Worm (Caenorhabditis elegans): ENCODE measurements around the gene Y69H2.17.
A peak's percentile ranks its signal among the peaks of the same experiment; 100 is the strongest.

Y69H2.17 gene

DNA sequence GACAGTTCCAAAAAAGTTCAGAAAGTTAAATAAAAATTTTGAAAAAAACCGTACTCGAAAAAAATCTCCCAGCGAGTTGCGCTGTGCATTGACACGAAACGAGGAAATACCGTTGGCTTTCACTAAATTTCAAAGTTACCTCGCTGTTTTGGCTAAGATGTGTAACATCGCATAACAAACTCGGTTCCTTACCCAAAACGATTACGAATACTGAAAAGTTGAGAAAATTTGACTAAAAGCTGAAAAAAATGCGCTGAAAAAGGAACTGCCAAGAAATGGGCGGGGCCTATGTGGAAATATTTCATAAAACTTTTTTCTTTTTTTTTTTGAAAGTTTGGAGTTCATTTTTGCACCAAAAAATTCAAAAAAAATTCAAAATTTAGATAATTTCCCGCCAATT is 34.7 kb downstream of the Y69H2.17 start:
- TF ChIP-seq elt-1 (tag; optimal IDR thresholded peaks at IDR 0.05) (no peak), pqm-1 (tag; optimal IDR thresholded peaks at IDR 0.05) (no peak), ceh-16 (tag; optimal IDR thresholded peaks at IDR 0.05) (no peak), egl-5 (tag; optimal IDR thresholded peaks at IDR 0.05) (no peak), lsy-12 (tag; optimal IDR thresholded peaks at IDR 0.05) (no peak), fkh-2 (tag; optimal IDR thresholded peaks at IDR 0.05) (no peak), mdl-1 (tag; optimal IDR thresholded peaks at IDR 0.05) (no peak), nhr-76 (tag; optimal IDR thresholded peaks at IDR 0.05) (no peak), nhr-237 (tag; optimal IDR thresholded peaks at IDR 0.05) (no peak), daf-12 (tag; optimal IDR thresholded peaks at IDR 0.05) (no peak)

DNA sequence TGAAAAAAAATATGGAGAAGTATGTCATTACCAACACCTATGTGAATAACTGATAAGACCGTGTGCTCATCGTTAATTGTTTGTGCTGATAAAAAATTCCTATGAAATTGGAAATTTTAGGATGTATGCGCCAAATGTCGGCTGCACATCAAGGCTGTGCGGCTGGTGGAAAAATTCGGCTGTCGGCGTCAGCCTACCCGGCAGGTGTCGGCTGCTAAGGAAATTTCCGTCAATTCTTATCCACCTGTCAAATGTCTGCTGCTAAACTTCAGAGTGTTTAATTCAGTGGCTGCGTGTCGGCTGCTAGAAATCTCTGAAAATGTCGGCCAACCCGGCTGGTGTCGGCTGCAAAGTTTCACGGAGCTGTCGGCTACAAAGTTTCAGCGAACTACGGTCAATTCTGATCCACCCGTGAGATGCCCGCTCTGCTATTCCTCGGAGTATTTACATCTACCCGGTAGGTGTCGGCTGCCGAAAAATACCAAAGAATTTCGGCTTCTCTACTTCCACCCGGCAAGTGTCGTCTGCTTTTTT is 35.3 kb downstream of the Y69H2.17 start, which contains the start of gene Y17D7C.2:
Y17D7C.2 (minus strand) TSS at position 32 of the 534 bp plus-strand sequence.
- TF ChIP-seq pha-4 (tag; optimal IDR thresholded peaks at IDR 0.05) (peak; percentile 4), elt-2 (tag; optimal IDR thresholded peaks at IDR 0.05) (peak; percentile 72), ceh-82 (tag; optimal IDR thresholded peaks at IDR 0.05) (no peak)

DNA sequence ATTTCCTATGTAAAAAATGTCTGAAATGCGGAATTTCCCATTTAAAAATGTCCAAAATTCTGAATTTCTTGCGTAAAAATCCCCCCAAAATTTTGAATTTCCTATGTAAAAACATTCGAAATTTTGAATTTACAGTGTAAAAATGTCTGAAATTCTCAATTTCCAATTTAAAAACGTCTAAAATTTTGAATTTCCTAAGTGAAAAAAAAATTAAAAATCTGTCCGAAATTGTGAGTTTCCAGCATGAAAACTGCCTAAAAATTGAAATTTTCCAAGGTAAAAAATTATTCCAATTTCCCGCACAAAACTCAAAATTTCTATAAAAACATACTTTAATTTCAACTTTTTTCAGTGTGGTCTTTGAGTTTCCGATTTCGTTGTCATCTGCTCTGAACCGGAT is 37.1 kb downstream of the Y69H2.17 start:
- TF ChIP-seq unc-39 (tag; optimal IDR thresholded peaks at IDR 0.05) (no peak), elt-3 (tag; optimal IDR thresholded peaks at IDR 0.05) (no peak), elt-2 (tag; optimal IDR thresholded peaks at IDR 0.05) (no peak), fkh-2 (tag; optimal IDR thresholded peaks at IDR 0.05) (no peak), egl-27 (tag; optimal IDR thresholded peaks at IDR 0.05) (no peak), ceh-16 (tag; optimal IDR thresholded peaks at IDR 0.05) (no peak), fkh-10 (GFP tag; optimal IDR thresholded peaks at IDR 0.05) (no peak), hmg-11 (tag; optimal IDR thresholded peaks at IDR 0.05) (no peak), snpc-4 (tag; optimal IDR thresholded peaks at IDR 0.05) (no peak), ZK546.5 (tag; optimal IDR thresholded peaks at IDR 0.05) (no peak), nhr-77 (tag; optimal IDR thresholded peaks at IDR 0.05) (no peak), pha-4 (tag; optimal IDR thresholded peaks at IDR 0.05) (no peak), nhr-23 (tag; optimal IDR thresholded peaks at IDR 0.05) (no peak), pqm-1 (tag; optimal IDR thresholded peaks at IDR 0.05) (no peak), sea-2 (GFP tag; optimal IDR thresholded peaks at IDR 0.05) (no peak), ztf-4 (tag; optimal IDR thresholded peaks at IDR 0.05) (no peak), ceh-28 (tag; optimal IDR thresholded peaks at IDR 0.05) (no peak), R02D3.7 (tag; optimal IDR thresholded peaks at IDR 0.05) (no peak), ceh-82 (tag; optimal IDR thresholded peaks at IDR 0.05) (no peak), nhr-25 (tag; optimal IDR thresholded peaks at IDR 0.05) (no peak)

DNA sequence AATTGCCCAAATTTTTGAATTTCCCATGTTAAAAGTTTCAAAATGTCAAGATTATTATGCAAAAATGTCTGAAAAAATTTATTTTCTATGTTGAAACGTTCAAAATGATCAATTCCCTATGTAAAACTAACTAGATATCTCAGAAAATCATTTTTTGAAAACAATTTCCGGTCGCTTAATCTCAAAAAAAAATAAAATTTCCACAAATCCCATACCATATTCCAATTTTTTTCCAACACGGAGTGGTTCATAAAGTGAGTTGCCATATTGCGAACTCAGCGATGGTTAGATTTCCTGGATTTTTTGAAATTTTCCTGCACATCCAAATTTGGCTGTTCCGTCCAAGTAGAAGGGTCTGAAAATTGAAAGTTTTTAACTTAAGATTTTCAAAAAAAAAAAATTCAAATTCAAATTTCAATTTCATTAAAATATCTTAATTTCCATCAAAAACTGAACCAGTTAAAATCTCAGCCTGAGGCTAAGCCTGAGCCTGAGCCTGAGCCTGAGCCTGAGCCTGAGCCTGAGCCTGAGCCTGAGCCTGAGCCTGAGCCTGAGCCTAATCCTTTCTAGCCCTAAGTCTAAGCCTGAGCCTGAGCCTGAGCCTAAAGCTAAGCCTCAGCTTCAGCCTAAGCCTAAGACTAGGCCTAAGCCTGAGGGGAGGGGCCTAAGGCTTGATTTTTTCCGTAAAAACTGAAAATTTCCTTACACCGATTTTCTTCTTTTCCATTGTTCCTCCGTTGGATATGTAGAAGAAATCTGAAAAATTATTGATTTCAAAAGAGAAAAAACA is 38.0 kb downstream of the Y69H2.17 start:
- TF ChIP-seq lin-15B (tag; optimal IDR thresholded peaks at IDR 0.05) (no peak), nhr-237 (tag; optimal IDR thresholded peaks at IDR 0.05) (no peak), nhr-77 (tag; optimal IDR thresholded peaks at IDR 0.05) (no peak), tbx-2 (tag; optimal IDR thresholded peaks at IDR 0.05) (no peak), hmg-11 (tag; optimal IDR thresholded peaks at IDR 0.05) (peak; percentile 15), skn-1 (tag; optimal IDR thresholded peaks at IDR 0.05) (no peak), fos-1 (tag; optimal IDR thresholded peaks at IDR 0.05) (no peak)

DNA sequence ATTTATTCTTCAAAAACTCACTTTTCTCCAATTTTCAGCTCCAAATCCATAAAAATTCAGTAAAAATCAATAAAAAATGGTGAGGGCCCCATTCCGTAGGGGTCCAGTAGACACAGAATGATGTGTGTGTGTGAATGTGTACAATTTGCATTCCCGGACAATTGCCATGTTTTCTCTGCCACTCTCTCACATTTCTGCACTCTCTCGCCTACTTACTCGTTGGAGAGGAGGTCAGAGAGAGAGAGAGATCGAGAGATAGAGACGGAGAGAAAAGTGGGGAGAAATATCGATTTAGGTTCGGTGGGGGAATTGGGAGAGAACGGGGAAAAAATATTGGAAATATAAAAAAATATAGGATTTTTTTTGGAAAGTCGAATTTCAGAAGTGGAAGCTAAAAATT is 38.9 kb downstream of the Y69H2.17 start:
- TF ChIP-seq nhr-237 (tag; optimal IDR thresholded peaks at IDR 0.05) (no peak), ama-1 (optimal IDR thresholded peaks at IDR 0.05) (peak; percentile 39), snpc-4 (tag; optimal IDR thresholded peaks at IDR 0.05) (peak; percentile 81), R02D3.7 (tag; optimal IDR thresholded peaks at IDR 0.05) (peak; percentile 72), sea-2 (GFP tag; optimal IDR thresholded peaks at IDR 0.05) (no peak), elt-3 (tag; optimal IDR thresholded peaks at IDR 0.05) (no peak), nhr-43 (tag; optimal IDR thresholded peaks at IDR 0.05; ENCODE audit: poor library complexity, severe bottlenecking) (no peak), ceh-82 (tag; optimal IDR thresholded peaks at IDR 0.05) (peak; percentile 79), ceh-28 (tag; optimal IDR thresholded peaks at IDR 0.05) (peak; percentile 98), nhr-67 (tag; optimal IDR thresholded peaks at IDR 0.05) (no peak), mdl-1 (tag; optimal IDR thresholded peaks at IDR 0.05) (no peak), unc-39 (tag; optimal IDR thresholded peaks at IDR 0.05) (no peak), egl-27 (tag; optimal IDR thresholded peaks at IDR 0.05) (no peak), ztf-4 (tag; optimal IDR thresholded peaks at IDR 0.05) (no peak), nhr-28 (tag; optimal IDR thresholded peaks at IDR 0.05) (no peak), aly-2 (tag; optimal IDR thresholded peaks at IDR 0.05) (no peak), nhr-76 (tag; optimal IDR thresholded peaks at IDR 0.05) (no peak), pha-4 (tag; optimal IDR thresholded peaks at IDR 0.05) (peak; percentile 98), eor-1 (tag; optimal IDR thresholded peaks at IDR 0.05) (no peak), ztf-11 (tag; optimal IDR thresholded peaks at IDR 0.05) (no peak), ceh-9 (tag; optimal IDR thresholded peaks at IDR 0.05) (peak; percentile 13), nhr-77 (tag; optimal IDR thresholded peaks at IDR 0.05) (no peak), fkh-2 (tag; optimal IDR thresholded peaks at IDR 0.05) (peak; percentile 57), fkh-10 (GFP tag; optimal IDR thresholded peaks at IDR 0.05) (peak; percentile 55), ceh-16 (tag; optimal IDR thresholded peaks at IDR 0.05) (no peak), jun-1 (tag; optimal IDR thresholded peaks at IDR 0.05) (peak; percentile 63), hmg-11 (tag; optimal IDR thresholded peaks at IDR 0.05) (peak; percentile 94), fos-1 (tag; optimal IDR thresholded peaks at IDR 0.05) (no peak), nhr-11 (tag; optimal IDR thresholded peaks at IDR 0.05) (no peak), lin-15B (tag; optimal IDR thresholded peaks at IDR 0.05) (peak; percentile 54)
